Fruit fly (Drosophila melanogaster) Kc167 (cell line): ENCODE results near the gene Mocs2B.

Experiments used
- Myc ChIP-seq: fragments of >200 bp; optimal IDR thresholded peaks from 2 replicates; lab custom pipeline; 2017; ENCODE audit warnings: missing external identifiers
- Sin3A ChIP-seq: fragments of >200 bp; optimal IDR thresholded peaks from 2 replicates; lab custom pipeline; 2018; ENCODE audit warnings: missing external identifiers
- h ChIP-seq: fragments of >200 bp; optimal IDR thresholded peaks from 3 replicates; lab custom pipeline; 2018; ENCODE audit warnings: missing external identifiers
- ttk ChIP-seq: sonication (Bioruptor generic); optimal IDR thresholded peaks from 2 replicates; lab custom pipeline; 2017; ENCODE audit warnings: missing external identifiers

DNA sequence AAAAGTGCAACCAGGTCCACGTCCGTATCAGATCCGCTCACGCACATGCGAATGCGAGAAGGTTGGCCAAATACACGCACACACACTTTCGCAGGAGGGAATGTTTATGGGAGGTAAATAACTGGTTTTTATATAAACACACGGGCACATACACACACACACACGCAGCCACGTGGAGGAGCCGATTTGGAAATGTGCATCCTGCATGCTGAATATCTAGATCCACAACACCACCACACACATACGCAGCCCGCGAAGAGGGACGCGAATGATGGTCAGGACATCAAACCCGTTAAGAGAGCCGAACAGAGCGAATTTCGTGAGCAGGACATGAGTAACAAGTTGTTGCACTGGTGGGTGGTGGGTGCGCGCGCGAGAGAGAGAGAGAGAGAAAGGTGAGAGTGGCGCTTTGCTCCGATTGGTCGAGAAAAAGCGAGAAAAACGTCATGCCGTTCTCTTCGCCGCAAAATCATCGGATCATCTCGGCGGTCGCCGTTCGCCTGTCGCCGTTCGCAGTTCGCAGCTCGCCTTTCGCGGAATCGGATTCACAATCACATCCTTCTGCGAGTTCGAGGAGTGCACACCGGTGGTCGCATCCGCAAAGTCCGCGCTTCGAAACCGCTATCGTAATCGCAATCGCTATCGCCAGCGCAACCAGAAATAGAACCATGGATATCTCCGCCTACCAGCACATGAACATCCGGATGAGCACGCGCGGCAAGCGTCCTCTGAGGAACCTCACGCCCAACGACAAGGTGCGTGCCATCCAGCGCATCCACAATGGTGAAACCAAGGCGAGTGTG is 10.6 kb upstream of the Mocs2B start, which contains the start of gene danr:
- TF ChIP-seq Sin3A: no peak
- no peak for TF ChIP-seq ttk (lab: Kevin White, UChicago)
- TF ChIP-seq h (lab: Kevin White, UChicago): no peak
- TF ChIP-seq Myc (lab: Kevin White, UChicago): no peak
